Fruit fly (Drosophila melanogaster): Measurements from ENCODE around the gene CG33170.

The CG33170 gene

dm6 chr3L:22843094-22843493, 21.3 kb upstream of the CG33170 start:
- TF ChIP-seq CTCF (optimal IDR thresholded peaks at IDR 0.05) = no peak
- TF ChIP-seq CG8478 (optimal IDR thresholded peaks at IDR 0.05) = no peak

dm6 chr3L:22847679-22848118, 16.7 kb upstream of the CG33170 start:
- TF ChIP-seq CTCF (optimal IDR thresholded peaks at IDR 0.05) (no peak), CG8478 (optimal IDR thresholded peaks at IDR 0.05) (no peak)

- TF ChIP-seq CTCF (optimal IDR thresholded peaks at IDR 0.05) (no peak), CG8478 (optimal IDR thresholded peaks at IDR 0.05) (no peak)
These were observed 15.5 kb upstream of the CG33170 start for dm6 chr3L:22848940-22849339.

dm6 chr3L:22851172-22852128, 12.9 kb upstream of the CG33170 start:
- TF ChIP-seq CTCF (optimal IDR thresholded peaks at IDR 0.05) = no peak
- no peak for TF ChIP-seq CG8478 (optimal IDR thresholded peaks at IDR 0.05)

dm6 chr3L:22853412-22853811, 11.0 kb upstream of the CG33170 start, which contains the start of gene CG32462:
CG32462 (minus strand) TSS chr3L:22853512.
- TF ChIP-seq CG8478 (optimal IDR thresholded peaks at IDR 0.05) (no peak), CTCF (optimal IDR thresholded peaks at IDR 0.05) (no peak)

- no peak for TF ChIP-seq CG8478 (optimal IDR thresholded peaks at IDR 0.05)
These were observed 8.4 kb upstream of the CG33170 start, which contains the start of gene CG32459 for dm6 chr3L:22856009-22856477. CG32459 (minus strand) TSS chr3L:22856059.

dm6 chr3L:22860487-22860886, 3.9 kb upstream of the CG33170 start, which contains the start of gene CG13239:
CG13239 (plus strand) TSS chr3L:22860787.
- TF ChIP-seq CTCF (optimal IDR thresholded peaks at IDR 0.05) (no peak), CG8478 (optimal IDR thresholded peaks at IDR 0.05) (no peak)

dm6 chr3L:22863367-22864078, 877 bp upstream of the CG33170 start, which contains the start of gene CG33169:
CG33169 (plus strand) TSS chr3L:22863864.
- TF ChIP-seq CTCF (optimal IDR thresholded peaks at IDR 0.05) (peak in 1 of 2 experiments; percentile 53), CG8478 (optimal IDR thresholded peaks at IDR 0.05) (no peak)

dm6 chr3L:22865061-22865418, 640 bp downstream of the CG33170 start:
- TF ChIP-seq CTCF (optimal IDR thresholded peaks at IDR 0.05) (no peak), CG8478 (optimal IDR thresholded peaks at IDR 0.05) (no peak)

dm6 chr3L:22868070-22868469, 3.7 kb downstream of the CG33170 start, which contains the start of gene EMC4:
EMC4 (minus strand) TSS chr3L:22868243.
- no peak for TF ChIP-seq CTCF (optimal IDR thresholded peaks at IDR 0.05)
- no peak for TF ChIP-seq CG8478 (optimal IDR thresholded peaks at IDR 0.05)

- TF ChIP-seq CTCF (optimal IDR thresholded peaks at IDR 0.05) (no peak), CG8478 (optimal IDR thresholded peaks at IDR 0.05) (no peak)
These were observed 6.0 kb downstream of the CG33170 start for dm6 chr3L:22870378-22870777.

- TF ChIP-seq CG8478 (optimal IDR thresholded peaks at IDR 0.05) (no peak), CTCF (optimal IDR thresholded peaks at IDR 0.05) (no peak)
These were observed 6.8 kb downstream of the CG33170 start for dm6 chr3L:22871030-22871844.

dm6 chr3L:22871845-22872361, 7.5 kb downstream of the CG33170 start, which contains the start of the genes CG11109 and Arf1:
CG11109 (plus strand) TSS chr3L:22872200.
Arf1 (minus strand) TSS chr3L:22872231.
- TF ChIP-seq CG8478 (optimal IDR thresholded peaks at IDR 0.05) (no peak), CTCF (optimal IDR thresholded peaks at IDR 0.05) (no peak)

- TF ChIP-seq CG8478 (optimal IDR thresholded peaks at IDR 0.05) = no peak
- TF ChIP-seq CTCF (optimal IDR thresholded peaks at IDR 0.05) = no peak
These were observed 13.5 kb downstream of the CG33170 start for dm6 chr3L:22877934-22878333.
